Worm (Caenorhabditis elegans) whole organism, young adult: ENCODE results near the gene mai-1.

Experiments
- C06A6.2 ChIP-seq: fragments of 200-800 bp; sonication (Bioruptor generic); conservative IDR thresholded peaks from 2 replicates; pipeline ENCODE4 v1.3.6; 2022; ENCODE audit warnings: missing genetic modification characterization, missing compliant biosample characterization
- F10E7.11 ChIP-seq: sonication (generic microtip); optimal IDR thresholded peaks from 2 replicates; lab custom pipeline; 2017; ENCODE audit warnings: mild to moderate bottlenecking, missing genetic modification characterization, moderate library complexity, missing compliant biosample characterization
- F22D6.2 ChIP-seq: sonication (generic microtip); optimal IDR thresholded peaks from 2 replicates; lab custom pipeline; 2016; ENCODE audit warnings: mild to moderate bottlenecking, missing genetic modification characterization, missing compliant biosample characterization
- F23B12.7 ChIP-seq: sonication (generic microtip); optimal IDR thresholded peaks from 2 replicates; lab custom pipeline; 2017; ENCODE audit warnings: missing genetic modification characterization, mild to moderate bottlenecking, missing compliant biosample characterization, antibody characterized with exemption, moderate library complexity; ENCODE audit not compliant: insufficient read depth
- F39B2.1 ChIP-seq: fragments of 200-800 bp; sonication (Bioruptor generic); IDR thresholded peaks from 2 replicates; pipeline ENCODE4 v1.3.6; 2022; ENCODE audit warnings: missing genetic modification reagents, missing genetic modification characterization, missing compliant biosample characterization
- F49E8.2 ChIP-seq: sonication (generic microtip); optimal IDR thresholded peaks from 3 replicates; lab custom pipeline; 2017; ENCODE audit warnings: missing genetic modification characterization, mild to moderate bottlenecking, missing compliant biosample characterization, antibody characterized with exemption, moderate library complexity; ENCODE audit not compliant: insufficient read depth
- F57C9.4 ChIP-seq: sonication (generic microtip); optimal IDR thresholded peaks from 2 replicates; lab custom pipeline; 2017; ENCODE audit warnings: mild to moderate bottlenecking, missing genetic modification characterization, missing compliant biosample characterization
- K11D2.4 ChIP-seq: fragments of 200-800 bp; sonication (Bioruptor generic); IDR thresholded peaks from 2 replicates; pipeline ENCODE4 v1.3.6; 2022; ENCODE audit warnings: missing genetic modification reagents, missing genetic modification characterization, missing compliant biosample characterization
- K12H6.12 ChIP-seq: fragments of 200-800 bp; sonication (Bioruptor generic); optimal IDR thresholded peaks from 2 replicates; lab custom pipeline; 2018; ENCODE audit warnings: mild to moderate bottlenecking, missing genetic modification characterization, missing compliant biosample characterization
- T26A5.8 ChIP-seq: sonication (generic microtip); optimal IDR thresholded peaks from 2 replicates; lab custom pipeline; 2016; ENCODE audit warnings: missing genetic modification characterization, missing compliant biosample characterization
- Y53F4B.3 ChIP-seq: fragments of 200-800 bp; sonication (Bioruptor generic); IDR thresholded peaks from 2 replicates; pipeline ENCODE4 v1.3.6; 2022; ENCODE audit warnings: missing genetic modification reagents, missing genetic modification characterization, missing compliant biosample characterization
- ZK185.1 ChIP-seq: sonication (generic microtip); optimal IDR thresholded peaks from 2 replicates; lab custom pipeline; 2016; ENCODE audit warnings: mild to moderate bottlenecking, missing genetic modification characterization, missing compliant biosample characterization; ENCODE audit not compliant: poor library complexity, severe bottlenecking
- akir-1 ChIP-seq: fragments of 200-800 bp; sonication (Bioruptor generic); optimal IDR thresholded peaks from 2 replicates; lab custom pipeline; 2018; ENCODE audit warnings: mild to moderate bottlenecking, missing genetic modification characterization, moderate library complexity, missing compliant biosample characterization
- ama-1 ChIP-seq, 3 experiments: fragments of 150-350 bp in 1 of 3; sonication (generic microtip) in 2 of 3; optimal IDR thresholded peaks; 2 replicates each; lab custom pipeline; 2014 to 2018; ENCODE audit warnings: missing biosample characterization in 2 of 3, missing genetic modification characterization in 2 of 3, missing genetic modification reagents in 2 of 3
- aptf-3 ChIP-seq: fragments of 200-800 bp; sonication (Bioruptor generic); IDR thresholded peaks from 2 replicates; pipeline ENCODE4 v1.3.6; 2022; ENCODE audit warnings: missing genetic modification characterization, missing compliant biosample characterization
- cebp-1 ChIP-seq, 2 experiments: fragments of 200-800 bp in 1 of 2; sonication (Bioruptor generic) in 1 of 2; sonication (generic microtip) in 1 of 2; IDR thresholded peaks in 1 of 2; optimal IDR thresholded peaks in 1 of 2; 2 replicates each; pipeline versions ENCODE4 v1.3.6 to Lab custom; 2017 to 2022; ENCODE audit warnings: missing compliant biosample characterization in 2 of 2, missing genetic modification characterization in 2 of 2, mild to moderate bottlenecking in 1 of 2, missing genetic modification reagents in 1 of 2, moderate library complexity in 1 of 2
- ceh-100 ChIP-seq: fragments of 200-800 bp; sonication (Bioruptor generic); IDR thresholded peaks from 2 replicates; pipeline ENCODE4 v1.3.6; 2022; ENCODE audit warnings: missing genetic modification reagents, missing genetic modification characterization, missing compliant biosample characterization
- die-1 ChIP-seq: sonication (generic microtip); optimal IDR thresholded peaks from 2 replicates; lab custom pipeline; 2016; ENCODE audit warnings: missing genotype, mild to moderate bottlenecking, missing genetic modification characterization, missing compliant biosample characterization
- dox-1 ChIP-seq: fragments of 200-800 bp; sonication (Bioruptor generic); IDR thresholded peaks from 2 replicates; pipeline ENCODE4 v1.3.6; 2022; ENCODE audit warnings: missing genetic modification reagents, missing genetic modification characterization, missing compliant biosample characterization
- dpl-1 ChIP-seq: fragments of 150-350 bp; optimal IDR thresholded peaks from 2 replicates; lab custom pipeline; 2014; ENCODE audit warnings: missing biosample characterization, missing genetic modification reagents, missing genetic modification characterization
- egl-44 ChIP-seq: fragments of 200-800 bp; sonication (Bioruptor generic); IDR thresholded peaks from 2 replicates; pipeline ENCODE4 v1.3.6; 2022; ENCODE audit warnings: missing genetic modification reagents, missing genetic modification characterization, missing compliant biosample characterization
- ets-4 ChIP-seq: fragments of 200-800 bp; sonication (Bioruptor generic); optimal IDR thresholded peaks from 2 replicates; lab custom pipeline; 2018; ENCODE audit warnings: mild to moderate bottlenecking, missing genetic modification characterization, missing compliant biosample characterization
- hmg-1.2 ChIP-seq: fragments of 200-800 bp; sonication (Bioruptor generic); IDR thresholded peaks from 2 replicates; pipeline ENCODE4 v1.3.6; 2022; ENCODE audit warnings: missing genetic modification reagents, missing genetic modification characterization, missing compliant biosample characterization
- lin-40 ChIP-seq: sonication (generic microtip); optimal IDR thresholded peaks from 2 replicates; lab custom pipeline; 2016; ENCODE audit warnings: missing genetic modification characterization, mild to moderate bottlenecking, missing compliant biosample characterization, missing genotype, missing genetic modification reagents
- lir-1 ChIP-seq: fragments of 200-800 bp; sonication (Bioruptor generic); conservative IDR thresholded peaks from 2 replicates; pipeline ENCODE4 v1.3.6; 2022; ENCODE audit warnings: missing genetic modification reagents, missing genetic modification characterization, missing compliant biosample characterization
- lsl-1 ChIP-seq: fragments of 200-800 bp; sonication (Bioruptor generic); optimal IDR thresholded peaks from 2 replicates; lab custom pipeline; 2018; ENCODE audit warnings: mild to moderate bottlenecking, missing genetic modification characterization, moderate library complexity, missing compliant biosample characterization
- madf-6 ChIP-seq: fragments of 200-800 bp; sonication (Bioruptor generic); IDR thresholded peaks from 2 replicates; pipeline ENCODE4 v1.3.6; 2022; ENCODE audit warnings: missing genetic modification reagents, missing genetic modification characterization, missing compliant biosample characterization
- mcd-1 ChIP-seq: fragments of 200-800 bp; sonication (Bioruptor generic); IDR thresholded peaks from 2 replicates; pipeline ENCODE4 v1.3.6; 2022; ENCODE audit warnings: missing genetic modification reagents, missing genetic modification characterization, missing compliant biosample characterization
- mel-28 ChIP-seq: sonication (generic microtip); optimal IDR thresholded peaks from 2 replicates; lab custom pipeline; 2016; ENCODE audit warnings: borderline replicate concordance, mild to moderate bottlenecking, missing genetic modification characterization, missing compliant biosample characterization
- nfya-2 ChIP-seq: fragments of 200-800 bp; sonication (Bioruptor generic); IDR thresholded peaks from 2 replicates; pipeline ENCODE4 v1.3.6; 2022; ENCODE audit warnings: missing genetic modification reagents, missing genetic modification characterization, missing compliant biosample characterization
- nfyb-1 ChIP-seq: fragments of 200-800 bp; sonication (Bioruptor generic); IDR thresholded peaks from 2 replicates; pipeline ENCODE4 v1.3.6; 2022; ENCODE audit warnings: missing genetic modification reagents, missing genetic modification characterization, missing compliant biosample characterization
- nhr-179 ChIP-seq: sonication (generic microtip); optimal IDR thresholded peaks from 2 replicates; lab custom pipeline; 2016; ENCODE audit warnings: mild to moderate bottlenecking, missing genetic modification characterization, missing compliant biosample characterization
- pbrm-1 ChIP-seq: fragments of 200-800 bp; sonication (Bioruptor generic); IDR thresholded peaks from 2 replicates; pipeline ENCODE4 v1.3.6; 2022; ENCODE audit warnings: missing genetic modification reagents, missing genetic modification characterization, missing compliant biosample characterization
- pha-4 ChIP-seq: fragments of 150-350 bp; sonication (generic microtip); optimal IDR thresholded peaks from 2 replicates; lab custom pipeline; 2014; ENCODE audit warnings: missing biosample characterization, missing genetic modification reagents, missing genetic modification characterization
- rcor-1 ChIP-seq: fragments of 200-800 bp; sonication (Bioruptor generic); IDR thresholded peaks from 2 replicates; pipeline ENCODE4 v1.3.6; 2022; ENCODE audit warnings: missing genetic modification reagents, missing genetic modification characterization, missing compliant biosample characterization
- repo-1 ChIP-seq: sonication (generic microtip); optimal IDR thresholded peaks from 2 replicates; lab custom pipeline; 2017; ENCODE audit warnings: mild to moderate bottlenecking, missing genetic modification characterization, missing compliant biosample characterization
- sea-2 ChIP-seq: fragments of 200-800 bp; sonication (Bioruptor generic); IDR thresholded peaks from 2 replicates; pipeline ENCODE4 v1.3.6; 2022; ENCODE audit warnings: missing genetic modification characterization, missing compliant biosample characterization
- snpc-1.1 ChIP-seq: sonication (generic microtip); optimal IDR thresholded peaks from 2 replicates; lab custom pipeline; 2017; ENCODE audit warnings: missing genetic modification characterization, mild to moderate bottlenecking, missing compliant biosample characterization, antibody characterized with exemption, moderate library complexity, missing genotype, missing genetic modification reagents; ENCODE audit not compliant: insufficient read depth
- snpc-1.3 ChIP-seq: sonication (generic microtip); optimal IDR thresholded peaks from 2 replicates; lab custom pipeline; 2017; ENCODE audit warnings: missing genetic modification characterization, mild to moderate bottlenecking, missing compliant biosample characterization, antibody characterized with exemption, moderate library complexity, missing genotype, missing genetic modification reagents; ENCODE audit not compliant: insufficient read depth
- snpc-4 ChIP-seq, 5 experiments: fragments of 150-350 bp in 1 of 5; sonication (generic microtip) in 4 of 5; optimal IDR thresholded peaks; 2 replicates each; lab custom pipeline; 2014 to 2018; ENCODE audit warnings: missing genetic modification characterization in 5 of 5, missing biosample characterization in 3 of 5, antibody characterized with exemption in 2 of 5, mild to moderate bottlenecking in 2 of 5, missing compliant biosample characterization in 2 of 5, missing genotype in 2 of 5, moderate library complexity in 2 of 5, missing genetic modification reagents in 1 of 5
- somi-1 ChIP-seq: fragments of 200-800 bp; sonication (Bioruptor generic); optimal IDR thresholded peaks from 2 replicates; lab custom pipeline; 2018; ENCODE audit warnings: mild to moderate bottlenecking, missing genetic modification characterization, missing compliant biosample characterization
- tbp1 ChIP-seq: fragments of 200-800 bp; sonication (Bioruptor generic); optimal IDR thresholded peaks from 2 replicates; lab custom pipeline; 2018; ENCODE audit warnings: mild to moderate bottlenecking, missing genetic modification characterization, missing compliant biosample characterization
- tbx-9 ChIP-seq: sonication (generic microtip); optimal IDR thresholded peaks from 2 replicates; lab custom pipeline; 2016; ENCODE audit warnings: borderline replicate concordance, missing genetic modification characterization, inconsistent platforms, missing compliant biosample characterization
- xnd-1 ChIP-seq: sonication (generic microtip); optimal IDR thresholded peaks from 2 replicates; lab custom pipeline; 2016; ENCODE audit warnings: missing genotype, missing genetic modification reagents, missing genetic modification characterization, missing compliant biosample characterization
- ztf-25 ChIP-seq: fragments of 200-800 bp; sonication (Bioruptor generic); IDR thresholded peaks from 2 replicates; pipeline ENCODE4 v1.3.6; 2022; ENCODE audit warnings: missing genetic modification reagents, missing genetic modification characterization, missing compliant biosample characterization
- ztf-6 ChIP-seq: fragments of 200-800 bp; sonication (Bioruptor generic); IDR thresholded peaks from 2 replicates; pipeline ENCODE4 v1.3.6; 2022; ENCODE audit warnings: missing genetic modification reagents, missing genetic modification characterization, missing compliant biosample characterization

Gene mai-1

ce11 chrX:3099832-3100231, 16.6 kb downstream of the mai-1 start, which contains the start of gene sec-3 (continued):
- TF ChIP-seq mcd-1 (GFP tag; lab: Robert Waterston, UW): peak; percentile 82
- TF ChIP-seq F23B12.7 (tag; lab: Kevin White, UChicago): peak; percentile 76
- no peak for TF ChIP-seq snpc-4 (GFP tag; optimal IDR thresholded peaks at IDR 0.05; lab: Kevin White, UChicago)
- peak in 3 of 4 experiments; percentile 47 to 72 (median 65) for TF ChIP-seq snpc-4 (tag; optimal IDR thresholded peaks at IDR 0.05; lab: Kevin White, UChicago)
- peak; percentile 77; the same call in 1 of the 2 replicates for TF ChIP-seq K11D2.4 (GFP tag; lab: Robert Waterston, UW)
- peak; percentile 68 for TF ChIP-seq ceh-100 (GFP tag; lab: Robert Waterston, UW)
- TF ChIP-seq lsl-1 (GFP tag; lab: Kevin White, UChicago): no peak
- TF ChIP-seq sea-2 (GFP tag; lab: Robert Waterston, UW): no peak
- no peak for TF ChIP-seq T26A5.8
- no peak for TF ChIP-seq snpc-1.3 (tag; lab: Kevin White, UChicago)
- TF ChIP-seq repo-1 (tag; lab: Kevin White, UChicago): peak; percentile 85
- peak; percentile 59; the same call in 1 of the 2 replicates for TF ChIP-seq nfyb-1 (GFP tag; lab: Robert Waterston, UW)
- TF ChIP-seq somi-1 (GFP tag; lab: Kevin White, UChicago): peak; percentile 35
- TF ChIP-seq pha-4: peak; percentile 69
- no peak for TF ChIP-seq die-1 (tag; lab: Kevin White, UChicago)
- TF ChIP-seq ztf-25 (GFP tag; lab: Robert Waterston, UW): no peak
- TF ChIP-seq egl-44 (GFP tag; lab: Robert Waterston, UW): no peak
- no peak for TF ChIP-seq rcor-1 (GFP tag; lab: Robert Waterston, UW)
- TF ChIP-seq mel-28 (tag; lab: Kevin White, UChicago): no peak
- TF ChIP-seq F39B2.1: no peak
- TF ChIP-seq C06A6.2 (GFP tag; lab: Robert Waterston, UW): peak; percentile 28; the same call in 1 of the 2 replicates
- TF ChIP-seq snpc-1.1: no peak
- TF ChIP-seq Y53F4B.3 (GFP tag; lab: Robert Waterston, UW): no peak
- no peak for TF ChIP-seq F49E8.2 (tag; lab: Kevin White, UChicago)
- no peak for TF ChIP-seq nhr-179 (tag; lab: Kevin White, UChicago)
- no peak for TF ChIP-seq ztf-6 (GFP tag; lab: Robert Waterston, UW)
- no peak for TF ChIP-seq ets-4 (GFP tag; lab: Kevin White, UChicago)
- no peak for TF ChIP-seq F10E7.11 (tag; lab: Kevin White, UChicago)
- TF ChIP-seq pbrm-1 (GFP tag; lab: Robert Waterston, UW): peak; percentile 81
- peak; percentile 88 for TF ChIP-seq lin-40 (tag; lab: Kevin White, UChicago)
- TF ChIP-seq K12H6.12: peak; percentile 79
- no peak for TF ChIP-seq aptf-3 (GFP tag; lab: Robert Waterston, UW)
- TF ChIP-seq ama-1 (optimal IDR thresholded peaks at IDR 0.05; lab: Kevin White, UChicago): no peak
- no peak for TF ChIP-seq ama-1 (GFP tag; optimal IDR thresholded peaks at IDR 0.05; lab: Kevin White, UChicago)
- TF ChIP-seq akir-1 (GFP tag; lab: Kevin White, UChicago): no peak
- TF ChIP-seq tbx-9 (tag; lab: Kevin White, UChicago): no peak
- peak; percentile 74 for TF ChIP-seq ZK185.1 (tag; lab: Kevin White, UChicago)
- TF ChIP-seq dox-1 (GFP tag; lab: Robert Waterston, UW): peak; percentile 86
- TF ChIP-seq tbp1 (GFP tag; lab: Kevin White, UChicago): peak; percentile 52
- TF ChIP-seq hmg-1.2 (GFP tag; lab: Robert Waterston, UW): peak; percentile 90
- no peak for TF ChIP-seq nfya-2 (GFP tag; lab: Robert Waterston, UW)
- TF ChIP-seq F22D6.2: peak; percentile 42
- no peak for TF ChIP-seq madf-6 (GFP tag; lab: Robert Waterston, UW)
- peak; percentile 14 for TF ChIP-seq dpl-1 (GFP tag; lab: Kevin White, UChicago)
- TF ChIP-seq F57C9.4 (tag; lab: Kevin White, UChicago): no peak
- no peak for TF ChIP-seq xnd-1 (tag; lab: Kevin White, UChicago)
- TF ChIP-seq lir-1 (GFP tag; lab: Robert Waterston, UW): peak; percentile 22; the same call in 1 of the 2 replicates
- no peak for TF ChIP-seq cebp-1 (GFP tag; IDR thresholded peaks at IDR 0.05; lab: Robert Waterston, UW)
- peak; percentile 83 for TF ChIP-seq cebp-1 (tag; optimal IDR thresholded peaks at IDR 0.05; lab: Kevin White, UChicago)
